Fruit fly (Drosophila melanogaster) Kc167 (cell line): ENCODE data around the gene dpp.

Source experiments
- Myc ChIP-seq: fragments of >200 bp; optimal IDR thresholded peaks from 2 replicates; lab custom pipeline; 2017; ENCODE audit warnings: missing external identifiers
- Sin3A ChIP-seq: fragments of >200 bp; optimal IDR thresholded peaks from 2 replicates; lab custom pipeline; 2018; ENCODE audit warnings: missing external identifiers
- h ChIP-seq: fragments of >200 bp; optimal IDR thresholded peaks from 3 replicates; lab custom pipeline; 2018; ENCODE audit warnings: missing external identifiers
- insv ChIP-seq: fragments of >200 bp; optimal IDR thresholded peaks from 3 replicates; lab custom pipeline; 2018; ENCODE audit warnings: missing external identifiers
- psq ChIP-seq: fragments of >200 bp; optimal IDR thresholded peaks from 2 replicates; lab custom pipeline; 2017; ENCODE audit warnings: missing external identifiers
- ttk ChIP-seq: sonication (Bioruptor generic); optimal IDR thresholded peaks from 2 replicates; lab custom pipeline; 2017; ENCODE audit warnings: missing external identifiers

dpp gene

dm6 chr2L:2486851-2487250, 58.7 kb downstream of the dpp start:
- TF ChIP-seq ttk (lab: Kevin White, UChicago) (no peak), h (lab: Kevin White, UChicago) (no peak), Myc (lab: Kevin White, UChicago) (no peak), insv (lab: Kevin White, UChicago) (no peak), psq (lab: Kevin White, UChicago) (no peak), Sin3A (lab: Kevin White, UChicago) (no peak)

dm6 chr2L:2492571-2492691, 64.3 kb downstream of the dpp start, which contains the start of gene Slh:
TSS of gene Slh (minus strand) at chr2L:2492671.
- no peak for TF ChIP-seq insv (lab: Kevin White, UChicago)
- no peak for TF ChIP-seq Myc (lab: Kevin White, UChicago)
- TF ChIP-seq h (lab: Kevin White, UChicago), result no peak
- no peak for TF ChIP-seq Sin3A (lab: Kevin White, UChicago)
- no peak for TF ChIP-seq psq (lab: Kevin White, UChicago)
- no peak for TF ChIP-seq ttk (lab: Kevin White, UChicago)

- TF ChIP-seq insv (lab: Kevin White, UChicago), result no peak
- TF ChIP-seq ttk (lab: Kevin White, UChicago), result no peak
- TF ChIP-seq Sin3A (lab: Kevin White, UChicago), result no peak
- TF ChIP-seq h (lab: Kevin White, UChicago), result no peak
- TF ChIP-seq psq (lab: Kevin White, UChicago), result no peak
- no peak for TF ChIP-seq Myc (lab: Kevin White, UChicago)
Measured at dm6 chr2L:2492692-2493626, 64.8 kb downstream of the dpp start, which contains the start of gene oaf. TSS of gene oaf (plus strand) at chr2L:2492955.

- TF ChIP-seq h (lab: Kevin White, UChicago), result no peak
- TF ChIP-seq insv (lab: Kevin White, UChicago), result no peak
- TF ChIP-seq ttk (lab: Kevin White, UChicago), result no peak
- TF ChIP-seq Sin3A (lab: Kevin White, UChicago), result no peak
- no peak for TF ChIP-seq psq (lab: Kevin White, UChicago)
- TF ChIP-seq Myc (lab: Kevin White, UChicago), result no peak
Measured at dm6 chr2L:2494515-2495098, 66.4 kb downstream of the dpp start.

- no peak for TF ChIP-seq h (lab: Kevin White, UChicago)
- TF ChIP-seq insv (lab: Kevin White, UChicago), result no peak
- no peak for TF ChIP-seq ttk (lab: Kevin White, UChicago)
- TF ChIP-seq psq (lab: Kevin White, UChicago), result no peak
- no peak for TF ChIP-seq Sin3A (lab: Kevin White, UChicago)
- TF ChIP-seq Myc (lab: Kevin White, UChicago), result no peak
Measured at dm6 chr2L:2501823-2502222, 73.7 kb downstream of the dpp start.
